Worm (Caenorhabditis elegans): ENCODE measurements around the gene T09A12.1.

DNA sequence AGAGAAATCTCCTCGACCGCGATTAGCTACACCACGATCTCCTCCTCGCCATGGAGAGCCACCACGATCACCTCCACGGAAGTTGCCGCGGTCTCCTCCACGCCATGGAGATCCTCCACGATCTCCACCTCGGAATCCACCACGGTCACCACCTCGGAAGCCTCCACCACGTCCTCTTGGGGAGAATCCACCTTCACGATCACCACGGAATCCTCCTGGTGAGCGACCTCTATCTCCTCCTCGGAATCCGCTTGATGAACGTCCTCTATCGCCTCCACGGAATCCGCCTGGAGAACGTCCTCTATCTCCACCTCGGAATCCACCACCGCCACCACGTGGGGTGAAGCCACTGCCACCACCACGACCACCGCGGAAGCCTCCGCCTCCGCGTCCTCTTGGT is 44.9 kb downstream of the T09A12.1 start:
- TF ChIP-seq him-1 (tag; optimal IDR thresholded peaks at IDR 0.05) (no peak), dao-5 (tag; optimal IDR thresholded peaks at IDR 0.05) (no peak)
